Worm (Caenorhabditis elegans) whole organism, mixed stage, embryonic: ENCODE data around the gene sre-45.
A peak's percentile ranks its signal among the peaks of the same experiment; 100 is the strongest.

Experiments
- ces-1 ChIP-seq: fragments of 150-350 bp; optimal IDR thresholded peaks from 2 replicates; lab custom pipeline; 2014; ENCODE audit warnings: missing biosample characterization, missing genetic modification reagents, missing genetic modification characterization
- elt-3 ChIP-seq: fragments of 150-350 bp; optimal IDR thresholded peaks from 2 replicates; lab custom pipeline; 2014; ENCODE audit warnings: missing biosample characterization, missing genetic modification characterization
- nhr-12 ChIP-seq: fragments of 150-350 bp; optimal IDR thresholded peaks from 2 replicates; lab custom pipeline; 2014; ENCODE audit warnings: missing biosample characterization, missing genetic modification characterization
- nhr-28 ChIP-seq: fragments of 150-350 bp; optimal IDR thresholded peaks from 2 replicates; lab custom pipeline; 2014; ENCODE audit warnings: missing biosample characterization, missing genetic modification characterization
- pha-4 ChIP-seq: fragments of 150-350 bp; optimal IDR thresholded peaks from 2 replicates; lab custom pipeline; 2018; ENCODE audit warnings: missing biosample characterization, missing genetic modification reagents, missing genetic modification characterization
- sem-2 ChIP-seq: fragments of 200-800 bp; sonication (Bioruptor generic); optimal IDR thresholded peaks from 2 replicates; lab custom pipeline; 2018; ENCODE audit warnings: mild to moderate bottlenecking, missing genetic modification characterization, missing compliant biosample characterization
- snpc-4 ChIP-seq: fragments of 150-350 bp; optimal IDR thresholded peaks from 2 replicates; lab custom pipeline; 2014; ENCODE audit warnings: missing biosample characterization, missing genetic modification characterization
- unc-39 ChIP-seq: fragments of 150-350 bp; optimal IDR thresholded peaks from 2 replicates; lab custom pipeline; 2014; ENCODE audit warnings: missing biosample characterization, missing genetic modification characterization
- unc-62 ChIP-seq: fragments of 150-350 bp; optimal IDR thresholded peaks from 2 replicates; lab custom pipeline; 2014; ENCODE audit warnings: missing biosample characterization, missing genetic modification reagents, missing genetic modification characterization

DNA sequence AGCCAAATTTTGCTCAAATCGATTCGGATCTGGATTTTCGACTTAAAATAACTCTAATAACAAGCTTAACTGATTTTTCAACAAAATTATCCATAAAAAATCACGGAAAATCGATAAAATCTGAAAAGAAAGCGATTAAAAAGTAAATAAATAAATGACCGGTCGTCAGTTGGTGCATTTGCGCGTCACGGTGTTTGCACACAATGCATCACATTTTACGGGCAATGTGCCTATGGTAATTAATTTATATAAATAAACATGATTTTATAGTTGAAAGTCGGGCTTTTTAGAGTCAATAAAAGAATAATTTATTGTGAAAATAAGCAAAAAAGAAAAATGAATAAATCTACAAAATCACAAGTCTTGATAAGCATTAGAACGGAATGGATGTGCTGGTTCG is 22.9 kb upstream of the sre-45 start:
- TF ChIP-seq pha-4 (peak; percentile 19), nhr-12 (tag; lab: Kevin White, UChicago) (no peak), snpc-4 (tag; lab: Kevin White, UChicago) (no peak), ces-1 (GFP tag; lab: Kevin White, UChicago) (peak; percentile 92), elt-3 (tag; lab: Kevin White, UChicago) (no peak), unc-62 (GFP tag; lab: Kevin White, UChicago) (no peak), nhr-28 (tag; lab: Kevin White, UChicago) (no peak), sem-2 (GFP tag; lab: Kevin White, UChicago) (no peak), unc-39 (no peak)
